Fruit fly (Drosophila melanogaster): ENCODE data around the gene CG34268.

CG34268 gene

DNA sequence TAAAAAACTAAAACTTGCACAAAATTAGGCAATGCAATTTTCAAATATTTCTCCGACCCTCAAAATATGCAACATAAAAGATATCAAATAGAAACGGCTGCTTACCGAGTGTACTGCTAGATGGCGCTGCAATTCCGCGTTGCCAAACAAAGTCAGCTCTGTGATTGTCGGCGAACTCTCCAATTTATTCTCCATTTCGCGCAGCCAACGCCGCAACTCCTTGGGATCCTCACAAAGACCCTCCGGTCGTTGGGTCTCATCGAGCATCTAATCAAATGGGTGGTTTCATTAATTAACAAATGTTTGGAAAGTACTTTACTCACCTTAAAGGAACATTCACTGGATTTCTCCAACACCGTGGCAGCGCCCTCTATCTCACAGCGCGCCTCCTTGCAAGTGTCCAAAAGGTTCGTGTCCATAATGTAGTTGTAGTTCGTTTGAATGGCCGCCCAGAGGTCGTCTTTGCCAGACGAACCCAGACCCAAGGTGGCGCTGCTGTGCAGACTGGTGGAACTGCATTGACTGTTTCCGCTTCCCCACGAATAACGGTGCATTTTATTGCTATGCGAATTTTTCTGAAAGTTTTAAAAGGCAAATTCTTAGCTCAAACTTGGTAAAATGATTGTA is 5.1 kb downstream of the CG34268 start (continued):
- TF ChIP-seq dmrt93B (GFP tag; optimal IDR thresholded peaks at IDR 0.05) (peak; percentile 67), Hr78 (GFP tag; optimal IDR thresholded peaks at IDR 0.05) (no peak), Vsx2 (GFP tag; optimal IDR thresholded peaks at IDR 0.05; ENCODE audit: partially characterized antibody) (no peak), h (GFP tag; optimal IDR thresholded peaks at IDR 0.05) (peak; percentile 65), Abd-B (GFP tag; optimal IDR thresholded peaks at IDR 0.05) (no peak), usp (GFP tag; optimal IDR thresholded peaks at IDR 0.05) (no peak), dl (GFP tag; optimal IDR thresholded peaks at IDR 0.05; ENCODE audit: insufficient read depth in 1 of 2, partially characterized antibody in 2 of 2) (no peak), CG32264 (GFP tag; optimal IDR thresholded peaks at IDR 0.05) (no peak), brk (GFP tag; optimal IDR thresholded peaks at IDR 0.05) (no peak)

dm6 chr3L:507576-508322 is 7.0 kb downstream of the CG34268 start:
- TF ChIP-seq lola (GFP tag; optimal IDR thresholded peaks at IDR 0.05), result no peak
- TF ChIP-seq h (GFP tag; optimal IDR thresholded peaks at IDR 0.05), result peak; percentile 9

- TF ChIP-seq foxo (GFP tag; optimal IDR thresholded peaks at IDR 0.05), result no peak
- TF ChIP-seq Vsx2 (GFP tag; optimal IDR thresholded peaks at IDR 0.05; ENCODE audit: partially characterized antibody), result peak; percentile 25
- peak; percentile 29 for TF ChIP-seq fru (GFP tag; optimal IDR thresholded peaks at IDR 0.05)
- peak; percentile 97 for TF ChIP-seq psq (GFP tag; optimal IDR thresholded peaks at IDR 0.05)
- peak; percentile 22 for TF ChIP-seq br (GFP tag; optimal IDR thresholded peaks at IDR 0.05)
- TF ChIP-seq sage (GFP tag; optimal IDR thresholded peaks at IDR 0.05), result no peak
- TF ChIP-seq tai (GFP tag; optimal IDR thresholded peaks at IDR 0.05), result no peak
- no peak for TF ChIP-seq Dif (GFP tag; optimal IDR thresholded peaks at IDR 0.05; ENCODE audit: partially characterized antibody)
Measured at dm6 chr3L:510823-511227, 10.1 kb downstream of the CG34268 start.

dm6 chr3L:511755-512209 is 11.0 kb downstream of the CG34268 start:
- TF ChIP-seq foxo (GFP tag; optimal IDR thresholded peaks at IDR 0.05) (peak in 1 of 2 experiments; percentile 86), sage (GFP tag; optimal IDR thresholded peaks at IDR 0.05) (peak; percentile 38), dsf (GFP tag; optimal IDR thresholded peaks at IDR 0.05; ENCODE audit: borderline replicate concordance) (no peak), ey (GFP tag; optimal IDR thresholded peaks at IDR 0.05) (peak; percentile 63), woc (GFP tag; optimal IDR thresholded peaks at IDR 0.05) (peak; percentile 9), usp (GFP tag; optimal IDR thresholded peaks at IDR 0.05) (no peak), h (GFP tag; optimal IDR thresholded peaks at IDR 0.05) (peak; percentile 83), Hnf4 (GFP tag; optimal IDR thresholded peaks at IDR 0.05) (peak; percentile 68), N (GFP tag; optimal IDR thresholded peaks at IDR 0.05) (no peak), Myc (optimal IDR thresholded peaks at IDR 0.05) (no peak), Mio (GFP tag; optimal IDR thresholded peaks at IDR 0.05) (no peak), Dfd (GFP tag; optimal IDR thresholded peaks at IDR 0.05) (no peak), fru (GFP tag; optimal IDR thresholded peaks at IDR 0.05) (peak; percentile 68), br (GFP tag; optimal IDR thresholded peaks at IDR 0.05) (peak; percentile 47), brk (GFP tag; optimal IDR thresholded peaks at IDR 0.05) (peak; percentile 36), Rel (GFP tag; optimal IDR thresholded peaks at IDR 0.05) (peak; percentile 21), Rel (tag; optimal IDR thresholded peaks at IDR 0.05) (peak; percentile 63), CrebA (GFP tag; optimal IDR thresholded peaks at IDR 0.05; ENCODE audit: borderline replicate concordance) (peak; percentile 6), jim (GFP tag; optimal IDR thresholded peaks at IDR 0.05) (no peak), Hr78 (GFP tag; optimal IDR thresholded peaks at IDR 0.05) (no peak), psq (GFP tag; optimal IDR thresholded peaks at IDR 0.05) (peak; percentile 54), Sp1 (GFP tag; optimal IDR thresholded peaks at IDR 0.05) (peak; percentile 71), OdsH (GFP tag; optimal IDR thresholded peaks at IDR 0.05) (peak; percentile 74), tai (GFP tag; optimal IDR thresholded peaks at IDR 0.05) (peak; percentile 64), Dif (GFP tag; optimal IDR thresholded peaks at IDR 0.05; ENCODE audit: partially characterized antibody) (no peak), Abd-B (GFP tag; optimal IDR thresholded peaks at IDR 0.05) (no peak), dl (GFP tag; optimal IDR thresholded peaks at IDR 0.05; ENCODE audit: insufficient read depth in 1 of 2, partially characterized antibody in 2 of 2) (no peak), sv (GFP tag; optimal IDR thresholded peaks at IDR 0.05) (no peak), HLH106 (tag; optimal IDR thresholded peaks at IDR 0.05) (peak; percentile 77), lola (GFP tag; optimal IDR thresholded peaks at IDR 0.05) (no peak), pan (optimal IDR thresholded peaks at IDR 0.05) (no peak), CG9705 (GFP tag; optimal IDR thresholded peaks at IDR 0.05) (no peak), GATAd (GFP tag; optimal IDR thresholded peaks at IDR 0.05) (no peak), rgr (GFP tag; optimal IDR thresholded peaks at IDR 0.05) (peak; percentile 72), Jra (GFP tag; optimal IDR thresholded peaks at IDR 0.05) (peak; percentile 47), Vsx2 (GFP tag; optimal IDR thresholded peaks at IDR 0.05; ENCODE audit: partially characterized antibody) (no peak), Hr83 (GFP tag; optimal IDR thresholded peaks at IDR 0.05; ENCODE audit: poor library complexity, severe bottlenecking) (no peak), CG32264 (GFP tag; optimal IDR thresholded peaks at IDR 0.05) (no peak), dmrt93B (GFP tag; optimal IDR thresholded peaks at IDR 0.05) (peak; percentile 14)

All from whole organism, wandering third instar larva.